Worm (Caenorhabditis elegans): ENCODE results near the gene srh-264.

DNA sequence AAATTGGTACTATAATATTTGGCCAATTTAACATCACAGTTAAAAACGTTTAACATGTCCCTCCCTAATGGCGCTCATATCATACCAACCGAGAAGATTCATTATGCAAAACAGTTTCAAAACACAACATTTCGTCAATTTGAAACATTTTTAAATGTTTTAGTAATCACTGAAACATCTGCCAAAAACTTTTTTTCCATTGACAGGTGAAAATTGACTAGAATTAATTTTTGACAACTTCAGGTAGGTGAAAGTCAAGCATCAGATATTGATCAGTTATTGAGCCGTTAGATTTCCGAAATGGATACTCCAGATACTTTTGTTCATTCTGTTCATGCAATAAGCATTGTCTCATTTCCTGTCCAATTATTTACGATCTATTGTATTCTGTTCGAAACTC is 7.0 kb upstream of the srh-264 start, which contains the start of gene srh-257:
- TF ChIP-seq dao-5 (tag; optimal IDR thresholded peaks at IDR 0.05) (no peak), him-1 (tag; optimal IDR thresholded peaks at IDR 0.05) (no peak)
